Fruit fly (Drosophila melanogaster): ENCODE data around the gene CG13390.

dm6 chr2L:8351864-8352263 is 24.7 kb downstream of the CG13390 start, which contains the start of gene Mur29B:
- TF ChIP-seq CG9948 (tag; optimal IDR thresholded peaks at IDR 0.05) (no peak), CG4496 (GFP tag; IDR thresholded peaks at IDR 0.05) (no peak), D1 (tag; optimal IDR thresholded peaks at IDR 0.05) (no peak), CG10348 (GFP tag; IDR thresholded peaks at IDR 0.05) (no peak), Pif1B (GFP tag; optimal IDR thresholded peaks at IDR 0.05) (no peak), CG14655 (GFP tag; optimal IDR thresholded peaks at IDR 0.05) (no peak)

Measured in whole organism, pupa.